Worm (Caenorhabditis elegans) whole organism, dauer: ENCODE results near the gene C23H5.15.
"Not testable (repeated sequence)": the region's sequence is repeated elsewhere in the genome, so short reads cannot be mapped to it uniquely, and the experiment has no call there.

Experiments
- unc-62 ChIP-seq: sonication (generic microtip); optimal IDR thresholded peaks from 2 replicates; lab custom pipeline; 2017; ENCODE audit warnings: missing biosample characterization, missing genetic modification reagents, missing genetic modification characterization

C23H5.15 gene

ce11 chrIV:2099771-2100170 is 2.9 kb downstream of the C23H5.15 start, which contains the start of gene C23H5.11:
TSS of gene C23H5.11 (minus strand) at chrIV:2099871.
- no peak for TF ChIP-seq unc-62 (GFP tag; lab: Kevin White, UChicago)

ce11 chrIV:2083734-2084133 is 19.0 kb downstream of the C23H5.15 start, which contains the start of gene mca-2:
TSS of gene mca-2 (plus strand) at chrIV:2084034.
- TF ChIP-seq unc-62 (GFP tag; lab: Kevin White, UChicago), result no peak

- no peak for TF ChIP-seq unc-62 (GFP tag; lab: Kevin White, UChicago)
Observed at ce11 chrIV:2083146-2083545, 19.5 kb downstream of the C23H5.15 start.

ce11 chrIV:2080340-2080739 is 22.4 kb downstream of the C23H5.15 start:
- no peak for TF ChIP-seq unc-62 (GFP tag; lab: Kevin White, UChicago)

ce11 chrIV:2077159-2077835 is 25.4 kb downstream of the C23H5.15 start:
- no peak for TF ChIP-seq unc-62 (GFP tag; lab: Kevin White, UChicago)

- no peak for TF ChIP-seq unc-62 (GFP tag; lab: Kevin White, UChicago)
Observed at ce11 chrIV:2065895-2066294, 36.8 kb downstream of the C23H5.15 start, which contains the start of gene arrd-26. TSS of gene arrd-26 (plus strand) at chrIV:2066195.

ce11 chrIV:2059011-2059410 is 43.7 kb downstream of the C23H5.15 start, which contains the start of gene R05C11.2:
TSS of gene R05C11.2 (minus strand) at chrIV:2059111.
- no peak for TF ChIP-seq unc-62 (GFP tag; lab: Kevin White, UChicago)

- TF ChIP-seq unc-62 (GFP tag; lab: Kevin White, UChicago), result no peak
Observed at ce11 chrIV:2057462-2057861, 45.2 kb downstream of the C23H5.15 start.

ce11 chrIV:2053591-2053990 is 49.1 kb downstream of the C23H5.15 start:
- TF ChIP-seq unc-62 (GFP tag; lab: Kevin White, UChicago), result no peak

ce11 chrIV:2052337-2052736 is 50.4 kb downstream of the C23H5.15 start:
- no peak for TF ChIP-seq unc-62 (GFP tag; lab: Kevin White, UChicago)

ce11 chrIV:2051195-2051594 is 51.5 kb downstream of the C23H5.15 start, which contains the start of gene R05C11.4:
TSS of gene R05C11.4 (plus strand) at chrIV:2051495.
- TF ChIP-seq unc-62 (GFP tag; lab: Kevin White, UChicago), result not testable (repeated sequence)
